Worm (Caenorhabditis elegans) whole organism, dauer: ENCODE results near the gene F14H12.17.
"Not testable (repeated sequence)": the region's sequence is repeated elsewhere in the genome, so short reads cannot be mapped to it uniquely, and the experiment has no call there.

ENCODE experiments used
- unc-62 ChIP-seq: sonication (generic microtip); optimal IDR thresholded peaks from 2 replicates; lab custom pipeline; 2017; ENCODE audit warnings: missing biosample characterization, missing genetic modification reagents, missing genetic modification characterization

Gene F14H12.17

DNA sequence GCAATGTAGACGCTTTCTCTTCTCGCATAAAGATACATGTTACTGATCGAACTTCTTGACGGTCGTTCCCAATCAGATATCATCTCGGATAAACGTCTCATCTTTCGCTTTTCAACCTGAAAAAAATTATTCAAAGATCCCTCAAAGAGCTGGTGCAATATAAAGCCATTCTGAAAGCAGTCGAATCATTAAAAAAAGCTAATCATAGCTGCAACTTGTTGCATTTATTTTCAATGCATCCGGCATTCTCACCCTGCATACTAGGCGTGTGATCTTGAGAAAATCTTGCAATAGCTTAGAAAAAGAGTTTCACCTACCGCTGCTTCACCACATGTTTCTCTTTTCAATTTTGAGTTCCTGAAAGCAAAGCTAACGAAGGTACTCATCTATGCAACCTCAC is 30.8 kb downstream of the F14H12.17 start, which contains the start of gene C24A8.6:
Gene C24A8.6 (minus strand): TSS at position 101 of the 400 bp plus-strand sequence.
- TF ChIP-seq unc-62 (GFP tag; lab: Kevin White, UChicago), result not testable (repeated sequence)

ce11 chrX:4328816-4329215 is 34.3 kb downstream of the F14H12.17 start, which contains the start of gene C24A8.5:
C24A8.5 (minus strand) TSS chrX:4328916.
- no peak for TF ChIP-seq unc-62 (GFP tag; lab: Kevin White, UChicago)

DNA sequence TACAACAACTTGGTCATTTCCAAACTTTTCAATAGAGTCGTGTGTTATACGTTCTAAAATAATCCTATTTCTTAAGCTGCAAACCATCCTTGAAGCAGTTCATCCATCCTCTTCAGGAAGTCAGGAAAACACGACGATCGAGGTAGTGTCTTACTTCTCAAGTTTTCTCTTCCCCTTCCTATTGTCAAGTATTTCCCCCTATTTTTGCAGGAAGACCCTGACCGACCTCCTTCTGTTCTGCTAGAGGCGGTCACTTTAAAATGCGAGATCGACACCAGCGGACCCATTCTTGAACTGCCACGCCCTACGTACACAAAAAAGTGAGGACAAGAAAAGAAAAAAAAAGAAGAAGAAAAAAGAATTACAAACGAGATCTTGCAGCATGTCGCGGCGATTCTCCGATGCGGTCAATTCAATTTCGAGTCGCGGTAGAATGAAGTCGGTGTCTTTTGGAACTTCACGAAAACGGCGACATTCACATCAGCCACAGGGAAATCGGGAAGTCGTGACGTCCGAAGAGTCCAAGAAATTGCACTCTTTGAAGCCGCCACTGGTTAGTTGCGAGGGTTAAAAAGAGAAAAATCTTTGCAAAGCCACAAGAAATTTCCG is 40.1 kb downstream of the F14H12.17 start:
- no peak for TF ChIP-seq unc-62 (GFP tag; lab: Kevin White, UChicago)

DNA sequence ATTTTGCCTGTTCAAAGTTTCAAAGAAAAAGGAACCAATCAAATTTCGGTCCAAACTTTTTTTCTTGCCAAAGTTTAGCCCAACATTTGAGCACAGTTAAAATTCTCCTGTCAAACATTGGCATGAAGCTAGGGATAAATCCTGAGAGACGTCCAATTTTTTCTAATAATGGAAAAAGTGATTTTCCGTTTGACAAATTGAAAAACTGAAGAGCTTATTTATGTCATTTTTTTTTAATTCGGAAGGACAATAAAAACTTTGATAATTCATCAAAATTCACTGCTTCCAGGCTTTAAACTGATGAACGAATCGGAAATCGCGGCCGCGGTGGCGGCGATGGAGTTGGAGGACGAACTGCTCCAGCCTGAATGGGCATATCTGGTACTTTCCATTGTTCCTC is 42.5 kb downstream of the F14H12.17 start, which contains the start of gene dop-6:
Gene dop-6 (plus strand): TSS at position 301 of the 400 bp plus-strand sequence.
- no peak for TF ChIP-seq unc-62 (GFP tag; lab: Kevin White, UChicago)

- no peak for TF ChIP-seq unc-62 (GFP tag; lab: Kevin White, UChicago)
Observed at ce11 chrX:4317095-4317494, 46.0 kb downstream of the F14H12.17 start.

- TF ChIP-seq unc-62 (GFP tag; lab: Kevin White, UChicago), result no peak
Observed at ce11 chrX:4314939-4315338, 48.2 kb downstream of the F14H12.17 start.
